Fruit fly (Drosophila melanogaster): ENCODE results near the gene CG7368.
A peak's percentile ranks its signal among the peaks of the same experiment; 100 is the strongest.

Gene CG7368

dm6 chr3L:11579919-11580318 is 17.1 kb upstream of the CG7368 start, which contains the start of gene CG43390 (continued):
- TF ChIP-seq CG17829 (tag; optimal IDR thresholded peaks at IDR 0.05) (no peak), CG2889 (GFP tag; IDR thresholded peaks at IDR 0.05) (no peak), prd (optimal IDR thresholded peaks at IDR 0.05) (no peak), prd (GFP tag; IDR thresholded peaks at IDR 0.05) (no peak), Sox102F (GFP tag; optimal IDR thresholded peaks at IDR 0.05) (peak; percentile 31), amos (GFP tag; IDR thresholded peaks at IDR 0.05; ENCODE audit: partially characterized antibody) (no peak), her (GFP tag; optimal IDR thresholded peaks at IDR 0.05) (peak; percentile 16), Fer1 (GFP tag; optimal IDR thresholded peaks at IDR 0.05) (peak; percentile 77), tap (tag; optimal IDR thresholded peaks at IDR 0.05) (no peak), wdn (GFP tag; IDR thresholded peaks at IDR 0.05) (no peak; the same call in 1 of the 2 replicates), lab (GFP tag; optimal IDR thresholded peaks at IDR 0.05) (peak; percentile 88), CG12071 (GFP tag; optimal IDR thresholded peaks at IDR 0.05) (no peak), Dfd (GFP tag; optimal IDR thresholded peaks at IDR 0.05) (no peak), ERR (GFP tag; optimal IDR thresholded peaks at IDR 0.05) (no peak), bigmax (GFP tag; optimal IDR thresholded peaks at IDR 0.05) (no peak), Ets97D (GFP tag; optimal IDR thresholded peaks at IDR 0.05) (no peak), zfh2 (GFP tag; optimal IDR thresholded peaks at IDR 0.05) (no peak), CG2712 (tag; optimal IDR thresholded peaks at IDR 0.05) (no peak), tna (GFP tag; IDR thresholded peaks at IDR 0.05; ENCODE audit: partially characterized antibody) (no peak), maf-S (GFP tag; optimal IDR thresholded peaks at IDR 0.05) (peak; percentile 7), ewg (GFP tag; optimal IDR thresholded peaks at IDR 0.05) (no peak), bcd (GFP tag; optimal IDR thresholded peaks at IDR 0.05) (peak; percentile 29), CG3726 (GFP tag; IDR thresholded peaks at IDR 0.05) (no peak), hb (GFP tag; IDR thresholded peaks at IDR 0.05; ENCODE audit: partially characterized antibody) (no peak), shn (GFP tag; optimal IDR thresholded peaks at IDR 0.05) (no peak), chm (GFP tag; IDR thresholded peaks at IDR 0.05) (no peak), CG15479 (GFP tag; optimal IDR thresholded peaks at IDR 0.05) (no peak), bbx (GFP tag; IDR thresholded peaks at IDR 0.05; ENCODE audit: partially characterized antibody) (no peak), CG15011 (GFP tag; optimal IDR thresholded peaks at IDR 0.05) (peak; percentile 65), CG10267 (tag; optimal IDR thresholded peaks at IDR 0.05) (no peak), Atf3 (GFP tag; optimal IDR thresholded peaks at IDR 0.05) (no peak), CG8089 (GFP tag; optimal IDR thresholded peaks at IDR 0.05) (no peak), CG4360 (GFP tag; IDR thresholded peaks at IDR 0.05) (no peak), Mes4 (GFP tag; optimal IDR thresholded peaks at IDR 0.05) (no peak), Sry-δ (GFP tag; optimal IDR thresholded peaks at IDR 0.05) (no peak), Eip74EF (GFP tag; optimal IDR thresholded peaks at IDR 0.05) (no peak), Xrp1 (GFP tag; IDR thresholded peaks at IDR 0.05) (peak; percentile 37), mirr (GFP tag; optimal IDR thresholded peaks at IDR 0.05) (peak; percentile 89), Aef1 (GFP tag; IDR thresholded peaks at IDR 0.05) (no peak), C15 (GFP tag; IDR thresholded peaks at IDR 0.05) (no peak; the same call in 2 of the 3 replicates), CG13624 (GFP tag; optimal IDR thresholded peaks at IDR 0.05) (no peak), CG8944 (GFP tag; optimal IDR thresholded peaks at IDR 0.05) (no peak), sug (tag; optimal IDR thresholded peaks at IDR 0.05) (peak; percentile 39), mam (GFP tag; optimal IDR thresholded peaks at IDR 0.05) (peak; percentile 10), CG10979 (tag; optimal IDR thresholded peaks at IDR 0.05) (no peak), chif (GFP tag; optimal IDR thresholded peaks at IDR 0.05) (no peak), NK7.1 (GFP tag; optimal IDR thresholded peaks at IDR 0.05) (no peak), CG9817 (tag; optimal IDR thresholded peaks at IDR 0.05) (peak; percentile 40), run (tag; optimal IDR thresholded peaks at IDR 0.05) (no peak), CG6765 (GFP tag; optimal IDR thresholded peaks at IDR 0.05) (peak; percentile 70), ttk (GFP tag; IDR thresholded peaks at IDR 0.05) (no peak), Adf1 (GFP tag; IDR thresholded peaks at IDR 0.05) (peak; percentile 37; the same call in 1 of the 2 replicates)

All from whole organism, embryonic.